Fruit fly (Drosophila melanogaster): ENCODE measurements around the gene CG12990.

Gene CG12990

dm6 chrX:17631996-17632612 lies 39.6 kb downstream of the CG12990 start, which contains the start of the genes corolla and ND-24 (continued):
- no peak for TF ChIP-seq Ets21C (GFP tag; optimal IDR thresholded peaks at IDR 0.05)
- TF ChIP-seq svp (GFP tag), result no peak
- no peak for TF ChIP-seq CG1621 (tag; optimal IDR thresholded peaks at IDR 0.05)
- no peak for TF ChIP-seq CG3919 (GFP tag; optimal IDR thresholded peaks at IDR 0.05)
- TF ChIP-seq CG9139 (GFP tag; optimal IDR thresholded peaks at IDR 0.05), result no peak
- no peak for TF ChIP-seq CG4318 (GFP tag; optimal IDR thresholded peaks at IDR 0.05)
- TF ChIP-seq dac (GFP tag; optimal IDR thresholded peaks at IDR 0.05), result peak; percentile 10
- no peak for TF ChIP-seq fd85E (GFP tag; optimal IDR thresholded peaks at IDR 0.05)
- no peak for TF ChIP-seq CG7368 (GFP tag; optimal IDR thresholded peaks at IDR 0.05)
- peak; percentile 34 for TF ChIP-seq fd59A (GFP tag; optimal IDR thresholded peaks at IDR 0.05)
- no peak for TF ChIP-seq CG6854 (GFP tag; optimal IDR thresholded peaks at IDR 0.05)
- TF ChIP-seq CG32006 (GFP tag; optimal IDR thresholded peaks at IDR 0.05), result no peak
- TF ChIP-seq Gug (GFP tag; IDR thresholded peaks at IDR 0.05), result peak; percentile 73
- TF ChIP-seq CG11294 (GFP tag; IDR thresholded peaks at IDR 0.05), result peak; percentile 43; the same call in 1 of the 2 replicates
- peak; percentile 85 for TF ChIP-seq CG10631 (GFP tag; optimal IDR thresholded peaks at IDR 0.05)
- peak; percentile 80 for TF ChIP-seq Hr4 (GFP tag; optimal IDR thresholded peaks at IDR 0.05)
- TF ChIP-seq salr (GFP tag; optimal IDR thresholded peaks at IDR 0.05), result peak in 1 of 2 experiments; percentile 70
- no peak for TF ChIP-seq CG11762 (GFP tag; optimal IDR thresholded peaks at IDR 0.05; ENCODE audit: insufficient read depth)
- TF ChIP-seq eg (GFP tag; IDR thresholded peaks at IDR 0.05), result peak; percentile 86

- no peak for TF ChIP-seq Eip75B (GFP tag; optimal IDR thresholded peaks at IDR 0.05)
- TF ChIP-seq Hr38 (GFP tag; optimal IDR thresholded peaks at IDR 0.05), result no peak
- TF ChIP-seq CG16779 (tag; optimal IDR thresholded peaks at IDR 0.05), result no peak
- no peak for TF ChIP-seq esn (GFP tag; optimal IDR thresholded peaks at IDR 0.05)
- TF ChIP-seq Sox102F (GFP tag; optimal IDR thresholded peaks at IDR 0.05), result no peak
- no peak for TF ChIP-seq Sox14 (GFP tag; optimal IDR thresholded peaks at IDR 0.05)
- TF ChIP-seq eg (GFP tag; IDR thresholded peaks at IDR 0.05), result no peak
- TF ChIP-seq fkh (GFP tag; optimal IDR thresholded peaks at IDR 0.05), result no peak
- TF ChIP-seq CG3919 (GFP tag; optimal IDR thresholded peaks at IDR 0.05), result no peak
- TF ChIP-seq CG9139 (GFP tag; optimal IDR thresholded peaks at IDR 0.05), result no peak
- TF ChIP-seq vri (GFP tag; optimal IDR thresholded peaks at IDR 0.05), result no peak
- no peak for TF ChIP-seq Gug (GFP tag; IDR thresholded peaks at IDR 0.05)
- no peak for TF ChIP-seq Blimp-1 (GFP tag; optimal IDR thresholded peaks at IDR 0.05)
- TF ChIP-seq salr (GFP tag; optimal IDR thresholded peaks at IDR 0.05), result no peak
- no peak for TF ChIP-seq CG11762 (GFP tag; optimal IDR thresholded peaks at IDR 0.05; ENCODE audit: insufficient read depth)
- no peak for TF ChIP-seq CG32006 (GFP tag; optimal IDR thresholded peaks at IDR 0.05)
- no peak for TF ChIP-seq CG6854 (GFP tag; optimal IDR thresholded peaks at IDR 0.05)
- TF ChIP-seq fd85E (GFP tag; optimal IDR thresholded peaks at IDR 0.05), result no peak
- no peak for TF ChIP-seq pdm3 (GFP tag; optimal IDR thresholded peaks at IDR 0.05)
- TF ChIP-seq CG1621 (tag; optimal IDR thresholded peaks at IDR 0.05), result no peak
These were observed 42.4 kb downstream of the CG12990 start, which contains the start of gene CG8326 for dm6 chrX:17629317-17629716. Gene CG8326, minus strand, starts transcription at chrX:17629492.

dm6 chrX:17627090-17627992 lies 44.3 kb downstream of the CG12990 start, which contains the start of gene stas:
Gene stas, minus strand, starts transcription at chrX:17627895.
- no peak for TF ChIP-seq acj6 (GFP tag; optimal IDR thresholded peaks at IDR 0.05)
- peak; percentile 3 for TF ChIP-seq Eip93F (GFP tag; optimal IDR thresholded peaks at IDR 0.05)
- TF ChIP-seq dac (GFP tag; optimal IDR thresholded peaks at IDR 0.05), result no peak
- TF ChIP-seq Eip75B (GFP tag; optimal IDR thresholded peaks at IDR 0.05), result peak; percentile 9
- TF ChIP-seq svp (GFP tag), result peak; percentile 45
- peak in 1 of 2 experiments; percentile 28 for TF ChIP-seq ss (GFP tag; optimal IDR thresholded peaks at IDR 0.05)
- TF ChIP-seq fkh (GFP tag; optimal IDR thresholded peaks at IDR 0.05), result peak; percentile 71
- peak; percentile 35 for TF ChIP-seq Sox14 (GFP tag; optimal IDR thresholded peaks at IDR 0.05)
- TF ChIP-seq CG6163 (GFP tag; IDR thresholded peaks at IDR 0.05), result no peak
- peak; percentile 52 for TF ChIP-seq CG6854 (GFP tag; optimal IDR thresholded peaks at IDR 0.05)
- TF ChIP-seq Sox15 (GFP tag; optimal IDR thresholded peaks at IDR 0.05), result no peak
- peak; percentile 19 for TF ChIP-seq pdm3 (GFP tag; optimal IDR thresholded peaks at IDR 0.05)
- TF ChIP-seq CG8119 (GFP tag; IDR thresholded peaks at IDR 0.05), result 0 out of 3 replicates have a peak, but pooled peaks have one; percentile 21
- TF ChIP-seq Ets96B (tag; optimal IDR thresholded peaks at IDR 0.05), result no peak
- TF ChIP-seq dsx (GFP tag; optimal IDR thresholded peaks at IDR 0.05; ENCODE audit: poor library complexity, severe bottlenecking), result peak; percentile 64
- peak; percentile 8 for TF ChIP-seq topi (GFP tag; optimal IDR thresholded peaks at IDR 0.05)
- peak; percentile 77 for TF ChIP-seq Eip78C (GFP tag)

All from whole organism, prepupa.